Fruit fly (Drosophila melanogaster): ENCODE measurements around the gene CG3618.

Gene CG3618

DNA sequence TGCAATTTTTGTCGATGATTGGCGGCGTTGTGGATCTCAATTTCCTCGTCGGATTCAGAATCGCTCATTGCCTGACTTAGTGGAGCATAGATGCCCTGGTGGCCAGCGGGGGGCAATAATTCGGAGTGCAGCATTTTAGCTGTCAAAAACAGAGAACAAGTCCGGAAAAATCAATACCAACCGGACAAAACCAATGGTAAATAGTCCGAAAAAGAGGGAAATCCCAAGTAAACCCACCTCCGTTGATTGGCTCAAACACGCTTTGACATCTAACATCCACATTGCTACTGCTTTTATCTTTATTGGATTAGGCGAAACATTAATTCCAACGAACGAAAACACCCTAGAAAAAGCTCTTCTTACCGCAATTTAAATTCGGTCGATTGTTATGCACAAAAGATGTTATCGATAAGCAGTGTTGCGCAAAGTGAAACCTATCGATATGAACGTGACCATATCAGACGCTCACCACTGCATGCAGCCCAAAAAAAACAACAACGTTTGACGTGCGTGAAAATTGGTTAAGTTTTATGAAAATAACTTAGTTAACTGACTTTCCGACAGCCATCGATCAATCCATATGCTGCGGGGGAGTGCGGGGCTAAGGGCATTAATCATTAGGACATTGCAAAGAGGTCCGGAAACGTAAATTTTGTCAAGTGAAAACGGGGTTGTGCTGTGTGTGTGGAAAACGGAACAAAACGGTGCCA is at the start of gene CG3618, which contains the start of gene Pka-R1 (continued):
- TF ChIP-seq Nf-YA (GFP tag; IDR thresholded peaks at IDR 0.05) (no peak), Dip3 (GFP tag; optimal IDR thresholded peaks at IDR 0.05) (no peak), mirr (GFP tag; optimal IDR thresholded peaks at IDR 0.05) (no peak), cg (GFP tag; optimal IDR thresholded peaks at IDR 0.05) (peak; percentile 35), CG14710 (tag; optimal IDR thresholded peaks at IDR 0.05) (no peak), CG12942 (GFP tag; optimal IDR thresholded peaks at IDR 0.05) (no peak), slp2 (GFP tag; optimal IDR thresholded peaks at IDR 0.05) (no peak), otp (GFP tag; IDR thresholded peaks at IDR 0.05) (no peak), CG33213 (GFP tag; optimal IDR thresholded peaks at IDR 0.05) (no peak), CG2875 (GFP tag; optimal IDR thresholded peaks at IDR 0.05) (no peak), CG11085 (GFP tag; IDR thresholded peaks at IDR 0.05) (no peak), Abd-B (GFP tag; optimal IDR thresholded peaks at IDR 0.05) (no peak), gcm2 (GFP tag; optimal IDR thresholded peaks at IDR 0.05) (no peak), CG10565 (GFP tag; optimal IDR thresholded peaks at IDR 0.05) (no peak), so (GFP tag; IDR thresholded peaks at IDR 0.05) (no peak), kah (GFP tag; optimal IDR thresholded peaks at IDR 0.05) (no peak), Sox100B (GFP tag; optimal IDR thresholded peaks at IDR 0.05) (no peak), Deaf1 (tag; optimal IDR thresholded peaks at IDR 0.05) (no peak), Drgx (GFP tag; IDR thresholded peaks at IDR 0.05) (no peak), vvl (GFP tag; IDR thresholded peaks at IDR 0.05) (no peak), z (GFP tag; IDR thresholded peaks at IDR 0.05) (no peak), Bgb (GFP tag; IDR thresholded peaks at IDR 0.05; ENCODE audit: partially characterized antibody) (no peak), Oaz (GFP tag; IDR thresholded peaks at IDR 0.05) (no peak), Dref (GFP tag; IDR thresholded peaks at IDR 0.05) (no peak), CG6683 (GFP tag; optimal IDR thresholded peaks at IDR 0.05) (no peak), esg (GFP tag; conservative IDR thresholded peaks at IDR 0.05) (no peak), her (GFP tag; optimal IDR thresholded peaks at IDR 0.05) (peak; percentile 24), CG9609 (GFP tag; optimal IDR thresholded peaks at IDR 0.05) (no peak), odd (GFP tag; optimal IDR thresholded peaks at IDR 0.05) (no peak), CG3847 (GFP tag; IDR thresholded peaks at IDR 0.05) (no peak), CG14965 (GFP tag; optimal IDR thresholded peaks at IDR 0.05; ENCODE audit: borderline replicate concordance) (no peak), Neu2 (GFP tag; optimal IDR thresholded peaks at IDR 0.05; ENCODE audit: borderline replicate concordance) (no peak), CG16813 (GFP tag; IDR thresholded peaks at IDR 0.05; ENCODE audit: partially characterized antibody) (no peak), caup (GFP tag; optimal IDR thresholded peaks at IDR 0.05; ENCODE audit: severe bottlenecking) (no peak), exex (tag; optimal IDR thresholded peaks at IDR 0.05) (no peak), trem (tag; optimal IDR thresholded peaks at IDR 0.05) (peak; percentile 53), ab (GFP tag; optimal IDR thresholded peaks at IDR 0.05) (no peak), CG15514 (GFP tag; optimal IDR thresholded peaks at IDR 0.05) (peak; percentile 50), ATbp (GFP tag; optimal IDR thresholded peaks at IDR 0.05) (no peak), CTCF (GFP tag; optimal IDR thresholded peaks at IDR 0.05) (peak; percentile 58), BEAF-32 (GFP tag; optimal IDR thresholded peaks at IDR 0.05) (peak; percentile 84), Poxn (GFP tag; IDR thresholded peaks at IDR 0.05) (no peak), eve (GFP tag; optimal IDR thresholded peaks at IDR 0.05) (no peak), Dfd (GFP tag; optimal IDR thresholded peaks at IDR 0.05) (no peak), CG17359 (tag; optimal IDR thresholded peaks at IDR 0.05) (no peak), mld (GFP tag; IDR thresholded peaks at IDR 0.05; ENCODE audit: partially characterized antibody) (no peak), Lpt (GFP tag; optimal IDR thresholded peaks at IDR 0.05) (no peak), gcm (GFP tag; optimal IDR thresholded peaks at IDR 0.05) (no peak), CG3838 (GFP tag; optimal IDR thresholded peaks at IDR 0.05) (no peak), scrt (GFP tag; optimal IDR thresholded peaks at IDR 0.05) (no peak)

Measured in whole organism, embryonic.